Fruit fly (Drosophila melanogaster): ENCODE results near the gene CG31454.

The CG31454 gene

dm6 chr3R:8521499-8521898 is at the start of gene CG31454:
CG31454 (plus strand) TSS chr3R:8521658.
- TF ChIP-seq CG17801 (GFP tag; optimal IDR thresholded peaks at IDR 0.05; ENCODE audit: partially characterized antibody) = no peak

- TF ChIP-seq CG17801 (GFP tag; optimal IDR thresholded peaks at IDR 0.05; ENCODE audit: partially characterized antibody) = no peak
Observed at dm6 chr3R:8477361-8478007, 44.0 kb upstream of the CG31454 start, which contains the start of gene CG45263. CG45263 (minus strand) TSS chr3R:8477617.

DNA sequence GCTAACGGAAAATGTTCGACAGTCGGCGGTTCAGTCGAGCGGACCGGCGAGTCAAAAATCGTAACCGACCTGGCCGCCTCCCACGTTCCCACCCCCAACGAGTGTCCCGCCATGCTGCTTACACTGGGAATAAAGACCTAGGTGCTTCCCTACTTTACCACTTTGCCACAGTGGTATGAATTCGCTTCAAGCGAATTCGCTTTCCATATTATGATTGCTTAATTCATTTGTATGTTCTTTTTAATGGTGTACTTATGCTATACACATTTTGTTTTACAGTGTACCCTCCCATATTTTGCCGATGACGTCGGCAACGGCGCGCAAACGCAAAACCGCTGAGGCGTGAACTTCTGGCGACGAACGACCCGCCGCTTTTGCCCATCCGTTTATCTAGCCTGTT is 38.6 kb upstream of the CG31454 start:
- no peak for TF ChIP-seq CG17801 (GFP tag; optimal IDR thresholded peaks at IDR 0.05; ENCODE audit: partially characterized antibody)

- TF ChIP-seq CG17801 (GFP tag; optimal IDR thresholded peaks at IDR 0.05; ENCODE audit: partially characterized antibody) = no peak
Observed at dm6 chr3R:8484573-8484972, 36.9 kb upstream of the CG31454 start.

DNA sequence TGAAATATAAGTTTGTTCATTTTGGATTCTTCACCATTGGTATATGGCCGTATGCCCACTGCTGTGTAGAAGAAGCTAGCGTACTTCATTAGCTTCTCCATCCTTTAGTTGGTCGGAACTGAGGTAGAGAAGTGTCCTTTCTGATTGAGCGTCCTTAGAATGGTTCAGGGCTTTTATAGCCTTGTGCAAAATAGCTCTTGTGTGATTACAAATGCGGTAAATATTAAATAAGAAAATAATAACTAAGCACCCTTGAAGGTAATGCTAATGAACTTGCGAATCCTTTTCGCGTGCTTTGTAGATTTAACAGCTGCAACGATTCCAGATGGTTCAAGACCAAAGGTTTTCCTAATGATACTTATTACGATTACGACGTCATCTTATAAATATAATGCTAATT is 10.2 kb upstream of the CG31454 start, which contains the start of gene Or85b:
Or85b (minus strand) TSS at position 101 of the 400 bp plus-strand sequence.
- no peak for TF ChIP-seq CG17801 (GFP tag; optimal IDR thresholded peaks at IDR 0.05; ENCODE audit: partially characterized antibody)

DNA sequence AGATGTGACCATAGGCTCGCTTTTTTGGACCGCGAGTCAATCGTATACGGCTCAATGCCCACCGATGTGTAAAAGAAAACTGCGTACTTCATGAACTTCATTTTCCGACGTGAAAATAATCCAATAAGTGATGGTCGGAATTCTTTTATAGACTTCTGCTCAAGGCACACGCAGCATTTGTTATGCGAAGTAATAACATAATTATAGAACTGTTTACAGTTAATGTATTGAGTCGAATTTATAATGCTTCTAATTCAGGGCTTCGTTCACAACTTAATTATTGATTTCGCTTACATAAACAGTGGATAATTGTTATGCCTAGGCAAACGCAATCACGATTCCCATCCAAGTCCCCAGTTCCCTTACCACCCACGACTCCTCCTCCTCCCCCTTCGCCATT is 8.5 kb upstream of the CG31454 start, which contains the start of gene Or85c:
Or85c (minus strand) TSS at position 101 of the 400 bp plus-strand sequence.
- no peak for TF ChIP-seq CG17801 (GFP tag; optimal IDR thresholded peaks at IDR 0.05; ENCODE audit: partially characterized antibody)

- TF ChIP-seq CG17801 (GFP tag; optimal IDR thresholded peaks at IDR 0.05; ENCODE audit: partially characterized antibody) = no peak
Observed at dm6 chr3R:8517752-8518185, 3.7 kb upstream of the CG31454 start, which contains the start of gene CG11737. CG11737 (plus strand) TSS chr3R:8517868.

DNA sequence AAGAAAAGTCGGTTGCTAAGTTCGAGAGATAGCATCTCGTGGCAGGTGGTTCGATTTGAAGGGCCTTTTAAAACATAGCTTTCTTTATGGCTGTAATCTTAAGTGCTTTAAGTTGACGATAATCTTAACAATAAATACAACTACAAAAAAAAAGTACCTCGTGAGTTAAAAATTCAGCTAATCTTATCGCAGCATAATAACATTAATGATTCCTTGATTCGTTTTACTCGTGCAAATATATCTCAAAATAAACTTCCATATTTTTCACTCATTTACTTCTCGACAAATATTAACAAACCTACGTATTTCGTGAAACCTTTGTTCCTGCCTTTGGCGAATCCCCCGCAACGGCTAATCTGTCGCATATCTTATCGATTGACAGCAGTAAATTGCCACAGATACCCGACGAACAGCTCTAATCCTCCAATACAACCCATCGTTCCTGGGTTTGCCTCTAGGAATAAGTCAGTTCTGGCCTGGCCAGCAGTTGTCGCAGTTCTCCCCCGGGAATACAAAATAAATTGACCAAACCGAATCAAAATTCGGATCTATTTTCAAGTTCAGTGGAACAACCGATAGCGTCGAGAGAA is 2.8 kb upstream of the CG31454 start:
- TF ChIP-seq CG17801 (GFP tag; optimal IDR thresholded peaks at IDR 0.05; ENCODE audit: partially characterized antibody) = no peak

- TF ChIP-seq CG17801 (GFP tag; optimal IDR thresholded peaks at IDR 0.05; ENCODE audit: partially characterized antibody) = no peak
Observed at dm6 chr3R:8519157-8519556, 2.3 kb upstream of the CG31454 start.

- TF ChIP-seq CG17801 (GFP tag; optimal IDR thresholded peaks at IDR 0.05; ENCODE audit: partially characterized antibody) = no peak
Observed at dm6 chr3R:8520809-8521208, 649 bp upstream of the CG31454 start.

- no peak for TF ChIP-seq CG17801 (GFP tag; optimal IDR thresholded peaks at IDR 0.05; ENCODE audit: partially characterized antibody)
Observed at dm6 chr3R:8523668-8524067, 2.2 kb downstream of the CG31454 start, which contains the start of gene CG31259. CG31259 (plus strand) TSS chr3R:8523944.

dm6 chr3R:8524277-8524676 is 2.8 kb downstream of the CG31454 start:
- TF ChIP-seq CG17801 (GFP tag; optimal IDR thresholded peaks at IDR 0.05; ENCODE audit: partially characterized antibody) = no peak

DNA sequence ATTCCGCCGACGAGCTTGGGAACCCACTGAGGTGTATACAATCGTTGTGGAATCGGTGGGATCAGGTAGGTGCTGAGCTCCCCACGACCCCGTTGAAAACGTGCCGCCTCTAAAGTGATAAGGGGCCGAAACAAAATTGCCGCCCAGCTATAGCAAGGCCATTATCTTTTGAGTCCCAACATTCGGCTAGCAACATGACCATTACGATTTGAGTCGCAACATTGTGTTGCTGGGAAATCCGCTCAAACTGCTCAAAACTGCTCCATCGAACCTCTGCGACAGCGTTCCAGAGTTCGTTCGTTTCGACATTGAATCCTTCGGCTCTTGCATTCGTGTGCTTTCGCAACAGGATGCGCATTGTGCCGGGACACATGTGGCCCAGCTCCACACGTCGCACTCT is 7.4 kb downstream of the CG31454 start, which contains the start of gene CG11741:
CG11741 (minus strand) TSS at position 16 of the 400 bp plus-strand sequence.
- no peak for TF ChIP-seq CG17801 (GFP tag; optimal IDR thresholded peaks at IDR 0.05; ENCODE audit: partially characterized antibody)

dm6 chr3R:8545915-8546314 is 24.5 kb downstream of the CG31454 start:
- TF ChIP-seq CG17801 (GFP tag; optimal IDR thresholded peaks at IDR 0.05; ENCODE audit: partially characterized antibody) = no peak

DNA sequence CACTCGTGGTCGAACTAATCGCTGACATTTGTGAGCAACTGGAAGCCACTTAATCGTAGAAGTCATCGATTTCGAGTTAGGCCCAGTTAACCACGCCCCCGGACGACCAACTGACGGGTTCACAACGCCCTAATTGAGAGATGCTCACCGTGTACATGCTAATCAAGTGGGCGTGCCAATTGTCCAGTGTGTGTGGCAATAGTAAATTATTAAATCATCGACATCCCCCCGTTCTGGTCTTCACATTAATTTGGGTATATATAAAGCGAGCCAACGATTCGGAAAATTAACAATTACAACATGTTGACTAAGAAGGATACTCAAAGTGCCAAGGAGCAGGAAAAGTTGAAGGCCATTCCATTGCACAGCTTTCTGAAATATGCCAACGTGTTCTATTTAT is 30.9 kb downstream of the CG31454 start, which contains the start of gene Or85d:
Or85d (plus strand) TSS at position 301 of the 400 bp plus-strand sequence.
- no peak for TF ChIP-seq CG17801 (GFP tag; optimal IDR thresholded peaks at IDR 0.05; ENCODE audit: partially characterized antibody)

dm6 chr3R:8561522-8561921 is 40.1 kb downstream of the CG31454 start, which contains the start of gene pch2:
pch2 (minus strand) TSS chr3R:8561764.
- TF ChIP-seq CG17801 (GFP tag; optimal IDR thresholded peaks at IDR 0.05; ENCODE audit: partially characterized antibody) = no peak
